Fruit fly (Drosophila melanogaster) whole organism: ENCODE data around the gene Cyp28d2.

Experiments used
- CG8478 ChIP-seq: fragments of >200 bp; optimal IDR thresholded peaks from 2 replicates; lab custom pipeline; 2018; ENCODE audit warnings: inconsistent platforms
- pan ChIP-seq: fragments of >200 bp; optimal IDR thresholded peaks from 2 replicates; lab custom pipeline; 2017
- usp ChIP-seq: fragments of >200 bp; optimal IDR thresholded peaks from 2 replicates; lab custom pipeline; 2017; ENCODE audit warnings: missing biosample characterization, missing genetic modification characterization, mixed read lengths

DNA sequence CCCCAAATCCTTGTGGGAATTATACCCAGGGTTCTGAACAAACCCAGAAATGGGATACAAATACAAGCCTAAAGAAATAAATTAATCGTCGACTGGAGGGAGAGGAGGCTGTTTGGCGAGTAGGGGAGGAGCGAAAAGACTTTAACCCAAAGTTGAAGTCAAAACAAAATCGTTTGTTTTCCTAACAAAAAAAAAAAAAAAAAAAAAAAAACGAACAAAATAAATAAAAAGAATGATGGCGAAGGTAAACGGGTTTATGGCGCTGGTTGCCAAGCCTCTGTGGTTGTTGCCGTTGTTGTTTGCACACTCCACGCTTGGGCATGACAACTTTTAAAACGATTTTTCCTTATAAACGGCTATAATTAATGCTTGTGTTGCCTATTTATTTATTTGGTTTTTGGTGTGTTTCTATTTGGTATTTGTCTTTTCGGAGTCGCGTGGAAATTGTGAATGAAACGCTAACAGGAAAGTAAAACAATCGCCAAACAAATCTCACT lies 21.6 kb downstream of the Cyp28d2 start:
- TF ChIP-seq usp (GFP tag; lab: Kevin White, UChicago) (no peak), pan (peak; percentile 14), CG8478 (no peak)
